Worm (Caenorhabditis elegans): ENCODE results near the gene rpac-40.

The rpac-40 gene

ce11 chrV:4250047-4250446 is 50.8 kb downstream of the rpac-40 start, which contains the start of gene srt-13:
Gene srt-13, minus strand, starts transcription at chrV:4250147.
- no peak for TF ChIP-seq pha-4 (tag; optimal IDR thresholded peaks at IDR 0.05)
- TF ChIP-seq ztf-11 (tag; optimal IDR thresholded peaks at IDR 0.05), result no peak
- TF ChIP-seq pqm-1 (tag; optimal IDR thresholded peaks at IDR 0.05), result no peak
- TF ChIP-seq unc-62 (GFP tag; optimal IDR thresholded peaks at IDR 0.05), result no peak
- no peak for TF ChIP-seq nhr-43 (tag; optimal IDR thresholded peaks at IDR 0.05; ENCODE audit: poor library complexity, severe bottlenecking)
- no peak for TF ChIP-seq mml-1 (tag; optimal IDR thresholded peaks at IDR 0.05)
- TF ChIP-seq nhr-67 (tag; optimal IDR thresholded peaks at IDR 0.05), result no peak
- no peak for TF ChIP-seq ZK546.5 (tag; optimal IDR thresholded peaks at IDR 0.05)
- TF ChIP-seq ztf-4 (tag; optimal IDR thresholded peaks at IDR 0.05), result no peak
- no peak for TF ChIP-seq zag-1 (tag; optimal IDR thresholded peaks at IDR 0.05)
- no peak for TF ChIP-seq nhr-12 (tag; optimal IDR thresholded peaks at IDR 0.05)
- TF ChIP-seq mdl-1 (tag; optimal IDR thresholded peaks at IDR 0.05), result no peak
- no peak for TF ChIP-seq nhr-76 (tag; optimal IDR thresholded peaks at IDR 0.05)
- no peak for TF ChIP-seq nhr-11 (tag; optimal IDR thresholded peaks at IDR 0.05)
- TF ChIP-seq tbx-2 (tag; optimal IDR thresholded peaks at IDR 0.05), result no peak
- no peak for TF ChIP-seq egl-5 (tag; optimal IDR thresholded peaks at IDR 0.05)
- no peak for TF ChIP-seq nhr-77 (tag; optimal IDR thresholded peaks at IDR 0.05)
- no peak for TF ChIP-seq aly-2 (tag; optimal IDR thresholded peaks at IDR 0.05)
